Worm (Caenorhabditis elegans) whole organism, L4 larva: ENCODE data around the gene twk-40.

Experiments used
- F10B5.3 ChIP-seq: sonication (generic microtip); optimal IDR thresholded peaks from 2 replicates; lab custom pipeline; 2016; ENCODE audit warnings: mild to moderate bottlenecking, missing genetic modification characterization, missing compliant biosample characterization
- F26F4.8 ChIP-seq: fragments of 200-800 bp; sonication (Bioruptor generic); conservative IDR thresholded peaks from 2 replicates; pipeline ENCODE4 v1.3.6; 2022; ENCODE audit warnings: missing genetic modification characterization, missing compliant biosample characterization
- F44E2.7 ChIP-seq: fragments of 200-800 bp; sonication (Bioruptor generic); IDR thresholded peaks from 2 replicates; pipeline ENCODE4 v2.1.2; 2022; ENCODE audit warnings: missing genetic modification characterization, missing compliant biosample characterization
- T26A8.4 ChIP-seq: fragments of 200-800 bp; sonication (Bioruptor generic); IDR thresholded peaks from 2 replicates; pipeline ENCODE4 v1.3.6; 2022; ENCODE audit warnings: missing genetic modification characterization, missing compliant biosample characterization
- Y48G9A.11 ChIP-seq: fragments of 200-800 bp; sonication (Bioruptor generic); IDR thresholded peaks from 2 replicates; pipeline ENCODE4 v1.3.6; 2022; ENCODE audit warnings: missing genetic modification reagents, missing genetic modification characterization, missing compliant biosample characterization
- Y5F2A.4 ChIP-seq: fragments of 200-800 bp; sonication (Bioruptor generic); optimal IDR thresholded peaks from 2 replicates; lab custom pipeline; 2018; ENCODE audit warnings: mild to moderate bottlenecking, missing genetic modification characterization, missing compliant biosample characterization
- ZK546.5 ChIP-seq, 2 experiments: sonication (generic microtip); optimal IDR thresholded peaks; 2 replicates each; lab custom pipeline; 2017; ENCODE audit warnings: missing biosample characterization in 2 of 2, missing genetic modification characterization in 2 of 2
- aha-1 ChIP-seq: fragments of 150-350 bp; peaks from one replicate; lab custom pipeline; 2014; ENCODE audit warnings: missing biosample characterization, missing genetic modification characterization
- ceh-20 ChIP-seq: fragments of 200-800 bp; sonication (Bioruptor generic); IDR thresholded peaks from 2 replicates; pipeline ENCODE4 v1.3.6; 2022; ENCODE audit warnings: missing genetic modification reagents, missing genetic modification characterization, missing compliant biosample characterization
- ceh-28 ChIP-seq: fragments of 150-350 bp; optimal IDR thresholded peaks from 2 replicates; lab custom pipeline; 2014; ENCODE audit warnings: missing biosample characterization, missing genetic modification reagents, missing genetic modification characterization
- cey-2 ChIP-seq: sonication (generic microtip); optimal IDR thresholded peaks from 3 replicates; lab custom pipeline; 2017; ENCODE audit warnings: missing genetic modification characterization, mild to moderate bottlenecking, missing compliant biosample characterization, antibody characterized with exemption, borderline replicate concordance; ENCODE audit not compliant: insufficient read depth
- daf-16 ChIP-seq, 3 experiments: sonication (generic microtip); optimal IDR thresholded peaks; 2 replicates each; lab custom pipeline; 2016 to 2017; ENCODE audit warnings: missing genetic modification characterization in 3 of 3, missing genetic modification reagents in 3 of 3, mild to moderate bottlenecking in 2 of 3, missing compliant biosample characterization in 2 of 3, missing biosample characterization in 1 of 3, moderate library complexity in 1 of 3
- daf-19 ChIP-seq: fragments of 200-800 bp; sonication (Bioruptor generic); conservative IDR thresholded peaks from 2 replicates; pipeline ENCODE4 v1.3.6; 2022; ENCODE audit warnings: missing genetic modification characterization, missing compliant biosample characterization
- daf-8 ChIP-seq: fragments of 200-800 bp; sonication (Bioruptor generic); IDR thresholded peaks from 2 replicates; pipeline ENCODE4 v1.3.6; 2022; ENCODE audit warnings: missing genetic modification characterization, missing compliant biosample characterization
- dve-1 ChIP-seq: sonication (generic microtip); optimal IDR thresholded peaks from 2 replicates; lab custom pipeline; 2017; ENCODE audit warnings: antibody characterized with exemption, mild to moderate bottlenecking, missing genetic modification characterization, missing compliant biosample characterization; ENCODE audit not compliant: insufficient read depth
- egl-43 ChIP-seq: fragments of 200-800 bp; sonication (Bioruptor generic); IDR thresholded peaks from 2 replicates; pipeline ENCODE4 v1.3.6; 2022; ENCODE audit warnings: missing genetic modification reagents, missing genetic modification characterization, missing compliant biosample characterization
- fkh-10 ChIP-seq: fragments of 150-350 bp; optimal IDR thresholded peaks from 2 replicates; lab custom pipeline; 2014; ENCODE audit warnings: missing biosample characterization, missing genetic modification reagents, missing genetic modification characterization
- fos-1 ChIP-seq: fragments of 150-350 bp; optimal IDR thresholded peaks from 2 replicates; lab custom pipeline; 2014; ENCODE audit warnings: missing biosample characterization, missing genetic modification characterization
- hlh-11 ChIP-seq: fragments of 200-800 bp; sonication (Bioruptor generic); optimal IDR thresholded peaks from 2 replicates; lab custom pipeline; 2018; ENCODE audit warnings: mild to moderate bottlenecking, missing genetic modification characterization, missing compliant biosample characterization
- jun-1 ChIP-seq: fragments of 150-350 bp; optimal IDR thresholded peaks from 2 replicates; lab custom pipeline; 2014; ENCODE audit warnings: missing biosample characterization, missing genetic modification reagents, missing genetic modification characterization
- lin-38 ChIP-seq: fragments of 200-800 bp; sonication (Bioruptor generic); IDR thresholded peaks from 2 replicates; pipeline ENCODE4 v1.3.6; 2022; ENCODE audit warnings: missing genetic modification reagents, missing genetic modification characterization, missing compliant biosample characterization
- lsy-2 ChIP-seq, 2 experiments: fragments of 150-350 bp in 1 of 2; sonication (generic microtip) in 1 of 2; optimal IDR thresholded peaks; 2 replicates each; lab custom pipeline; 2014 to 2017; ENCODE audit warnings: missing biosample characterization in 2 of 2, missing genetic modification characterization in 2 of 2
- mep-1 ChIP-seq: fragments of 150-350 bp; sonication (generic microtip); optimal IDR thresholded peaks from 3 replicates; lab custom pipeline; 2014; ENCODE audit warnings: missing biosample characterization, missing genetic modification characterization
- mes-2 ChIP-seq: sonication (generic microtip); optimal IDR thresholded peaks from 2 replicates; lab custom pipeline; 2016; ENCODE audit warnings: missing genotype, mild to moderate bottlenecking, missing genetic modification characterization, missing compliant biosample characterization; ENCODE audit not compliant: poor library complexity, severe bottlenecking
- nhr-237 ChIP-seq: sonication (generic microtip); optimal IDR thresholded peaks from 2 replicates; lab custom pipeline; 2017; ENCODE audit warnings: missing biosample characterization, missing genetic modification characterization
- nhr-28 ChIP-seq: fragments of 150-350 bp; optimal IDR thresholded peaks from 2 replicates; lab custom pipeline; 2014; ENCODE audit warnings: missing biosample characterization, missing genetic modification characterization
- nhr-42 ChIP-seq: fragments of 200-800 bp; sonication (Bioruptor generic); IDR thresholded peaks from 2 replicates; pipeline ENCODE4 v1.3.6; 2022; ENCODE audit warnings: missing genetic modification characterization, missing compliant biosample characterization
- nhr-76 ChIP-seq: fragments of 150-350 bp; optimal IDR thresholded peaks from 2 replicates; lab custom pipeline; 2014; ENCODE audit warnings: missing biosample characterization, missing genetic modification characterization
- nhr-77 ChIP-seq: fragments of 150-350 bp; optimal IDR thresholded peaks from 2 replicates; lab custom pipeline; 2014; ENCODE audit warnings: missing biosample characterization, missing genetic modification characterization
- pqm-1 ChIP-seq: sonication (generic microtip); optimal IDR thresholded peaks from 2 replicates; lab custom pipeline; 2017; ENCODE audit warnings: missing biosample characterization, missing genetic modification characterization
- set-16 ChIP-seq: fragments of 200-800 bp; sonication (Bioruptor generic); IDR thresholded peaks from 2 replicates; pipeline ENCODE4 v1.3.6; 2022; ENCODE audit warnings: missing genetic modification reagents, missing genetic modification characterization, missing compliant biosample characterization
- spr-1 ChIP-seq: sonication (generic microtip); optimal IDR thresholded peaks from 2 replicates; lab custom pipeline; 2016; ENCODE audit warnings: mild to moderate bottlenecking, missing genetic modification characterization, missing compliant biosample characterization
- tag-97 ChIP-seq: fragments of 200-800 bp; sonication (Bioruptor generic); IDR thresholded peaks from 2 replicates; pipeline ENCODE4 v1.3.6; 2022; ENCODE audit warnings: missing genetic modification characterization, missing compliant biosample characterization
- unc-39 ChIP-seq: sonication (generic microtip); optimal IDR thresholded peaks from 2 replicates; lab custom pipeline; 2017; ENCODE audit warnings: missing biosample characterization, missing genetic modification characterization
- unc-62 ChIP-seq, 3 experiments: fragments of 150-350 bp in 1 of 3; sonication (generic microtip); optimal IDR thresholded peaks in 2 of 3; peaks in 1 of 3; 1 replicate in 1 of 3; 2 replicates in 2 of 3; lab custom pipeline; 2014 to 2017; ENCODE audit warnings: missing biosample characterization in 3 of 3, missing genetic modification characterization in 3 of 3, missing genetic modification reagents in 3 of 3, missing genotype in 1 of 3
- zag-1 ChIP-seq: fragments of 150-350 bp; optimal IDR thresholded peaks from 2 replicates; lab custom pipeline; 2014; ENCODE audit warnings: missing biosample characterization, missing genetic modification characterization
- zfp-3 ChIP-seq: fragments of 200-800 bp; sonication (Bioruptor generic); conservative IDR thresholded peaks from 2 replicates; pipeline ENCODE4 v1.3.6; 2022; ENCODE audit warnings: missing genetic modification reagents, missing genetic modification characterization, missing compliant biosample characterization
- zip-2 ChIP-seq: fragments of 150-350 bp; optimal IDR thresholded peaks from 2 replicates; lab custom pipeline; 2014; ENCODE audit warnings: missing biosample characterization, missing genetic modification characterization

twk-40 gene

DNA sequence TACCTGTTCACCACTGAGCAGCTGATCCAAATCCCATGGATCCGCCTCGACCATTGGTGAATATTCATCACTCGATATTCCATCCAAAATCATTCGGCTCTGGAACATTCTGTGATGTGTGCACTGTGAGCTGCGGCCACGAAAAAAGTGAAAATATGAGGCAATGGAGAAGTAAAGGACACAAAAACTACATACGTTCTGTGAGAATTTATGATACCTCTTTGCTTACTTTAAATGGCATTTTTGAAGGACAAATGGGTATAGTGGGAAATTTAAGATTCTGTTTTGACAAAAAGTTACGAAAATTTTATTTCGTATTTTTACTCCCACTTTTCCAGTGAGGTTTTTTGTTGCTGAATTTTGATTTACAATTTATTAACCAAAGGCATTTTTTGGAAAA is at the start of gene twk-40:
Gene twk-40, minus strand, starts transcription at position 101 of the 400 bp plus-strand sequence.
- TF ChIP-seq pqm-1 (tag; lab: Kevin White, UChicago) = no peak
- TF ChIP-seq tag-97 (GFP tag; lab: Robert Waterston, UW) = no peak
- TF ChIP-seq ZK546.5 (tag; optimal IDR thresholded peaks at IDR 0.05; lab: Kevin White, UChicago) = no peak
- no peak for TF ChIP-seq zfp-3 (GFP tag; lab: Robert Waterston, UW)
- no peak for TF ChIP-seq lsy-2 (tag; optimal IDR thresholded peaks at IDR 0.05; lab: Kevin White, UChicago)
- no peak for TF ChIP-seq F26F4.8 (GFP tag; lab: Robert Waterston, UW)

DNA sequence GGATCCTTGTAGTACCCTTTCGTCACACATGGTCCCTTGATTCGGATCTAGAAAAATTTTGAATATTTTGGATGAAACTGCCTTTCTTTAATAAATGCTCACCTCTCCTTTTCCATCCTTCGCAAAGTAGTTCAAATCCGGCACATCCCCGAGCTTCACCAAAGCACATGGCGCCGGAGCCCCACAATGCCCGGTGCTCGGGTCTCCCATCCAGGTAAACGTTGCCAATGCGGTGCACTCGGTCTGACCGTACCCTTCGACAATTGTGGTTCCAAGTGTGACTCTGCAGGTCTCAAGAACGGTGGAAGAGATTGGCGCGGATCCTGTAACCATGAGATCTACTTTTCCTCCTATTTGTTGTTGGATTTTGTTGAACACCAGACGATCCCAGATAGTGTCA is 48.5 kb upstream of the twk-40 start:
- TF ChIP-seq nhr-42 (GFP tag; lab: Robert Waterston, UW) (no peak), set-16 (peak; percentile 50), daf-8 (no peak), tag-97 (GFP tag; lab: Robert Waterston, UW) (no peak)

DNA sequence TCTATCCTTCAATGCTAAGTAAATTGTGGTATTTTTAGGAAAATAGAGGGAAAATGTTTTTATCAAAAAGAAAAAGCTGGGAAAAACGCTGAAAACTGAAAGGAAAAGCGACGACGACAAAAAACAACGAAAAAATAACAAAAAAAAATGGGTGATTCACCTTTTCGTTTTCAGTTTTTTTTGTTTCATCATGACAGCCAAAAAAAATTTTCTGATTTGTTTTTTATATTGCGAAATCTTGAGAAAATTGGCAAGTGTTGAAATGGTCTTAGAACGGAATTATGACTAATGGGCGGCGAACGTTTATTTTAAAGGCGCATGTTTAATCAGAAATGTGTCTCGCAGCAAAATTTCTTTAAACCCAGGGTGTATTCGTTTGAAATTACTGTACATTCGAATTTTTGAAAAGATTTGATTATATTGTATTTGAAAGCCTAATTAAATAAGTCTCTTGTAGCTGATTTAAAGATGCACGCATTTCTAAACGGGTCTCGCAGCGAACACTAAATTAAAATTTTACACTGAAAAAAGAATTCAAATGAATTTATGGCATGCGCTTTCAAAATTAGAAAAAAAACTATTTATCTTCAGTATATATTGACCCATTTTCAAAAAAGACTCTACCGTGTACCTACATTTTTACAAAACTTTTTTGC is 43.6 kb upstream of the twk-40 start:
- TF ChIP-seq fos-1 (tag; lab: Kevin White, UChicago) (no peak), aha-1 (tag; lab: Kevin White, UChicago) (peak; percentile 96)

DNA sequence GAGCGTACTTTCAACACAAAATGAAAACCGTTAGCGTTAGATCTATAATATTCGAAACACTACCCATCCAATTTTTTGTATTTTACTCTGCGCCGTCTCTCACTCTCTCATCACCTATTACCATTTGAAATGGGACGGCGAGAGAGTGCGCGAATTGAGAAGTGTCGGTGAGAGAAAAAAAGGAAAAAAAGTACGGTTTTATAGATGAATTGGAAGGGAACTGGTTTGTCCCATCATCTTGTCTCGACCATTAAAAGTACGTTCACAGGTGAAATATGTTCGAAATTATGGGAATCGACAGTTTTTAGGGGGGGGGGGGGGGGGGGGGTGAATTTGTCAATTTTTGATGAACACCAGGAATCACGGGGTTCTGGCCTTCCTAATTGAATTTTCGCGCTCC is 42.4 kb upstream of the twk-40 start:
- TF ChIP-seq unc-62 (GFP tag; optimal IDR thresholded peaks at IDR 0.05 in 1 of 2; lab: Kevin White, UChicago) (peak in 1 of 2 experiments; percentile 18), unc-62 (tag; optimal IDR thresholded peaks at IDR 0.05; lab: Kevin White, UChicago) (no peak), F44E2.7 (GFP tag; lab: Robert Waterston, UW) (no peak), nhr-76 (tag; lab: Kevin White, UChicago) (no peak), nhr-42 (GFP tag; lab: Robert Waterston, UW) (no peak), T26A8.4 (GFP tag; lab: Robert Waterston, UW) (no peak), lin-38 (GFP tag; lab: Robert Waterston, UW) (peak; percentile 41), set-16 (0 out of 2 replicates have a peak, but pooled peaks have one; percentile 9), mes-2 (tag; lab: Kevin White, UChicago) (peak; percentile 21), jun-1 (no peak), nhr-237 (tag; lab: Kevin White, UChicago) (no peak), nhr-28 (peak; percentile 6), zip-2 (tag; lab: Kevin White, UChicago) (no peak), hlh-11 (peak; percentile 2), F10B5.3 (tag; lab: Kevin White, UChicago) (no peak)

DNA sequence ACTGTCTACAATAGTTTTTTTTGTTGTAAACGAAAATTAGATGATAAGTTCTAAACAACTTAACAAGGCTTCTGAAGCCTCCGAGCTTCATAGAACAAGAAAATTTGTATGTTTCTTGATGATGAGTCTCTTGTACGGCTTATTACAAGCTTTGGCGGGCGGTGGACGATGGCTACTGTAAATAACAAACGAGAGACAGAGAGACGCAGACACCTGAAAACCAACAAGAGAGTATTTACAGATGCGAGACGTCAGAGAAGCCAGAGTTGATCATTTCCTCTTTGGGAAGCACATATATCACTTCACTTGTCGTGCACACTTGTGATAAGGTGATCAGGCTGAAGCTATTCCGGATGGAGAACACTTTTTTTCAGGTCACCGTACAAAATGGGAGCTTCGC is 38.6 kb upstream of the twk-40 start:
- TF ChIP-seq mes-2 (tag; lab: Kevin White, UChicago) = no peak
- TF ChIP-seq nhr-77 (tag; lab: Kevin White, UChicago) = no peak
- no peak for TF ChIP-seq F44E2.7 (GFP tag; lab: Robert Waterston, UW)
- TF ChIP-seq aha-1 (tag; lab: Kevin White, UChicago) = peak; percentile 68
- TF ChIP-seq daf-16 (GFP tag; optimal IDR thresholded peaks at IDR 0.05; lab: Kevin White, UChicago) = no peak
- TF ChIP-seq daf-16 (tag; optimal IDR thresholded peaks at IDR 0.05; lab: Kevin White, UChicago) = peak; percentile 37
- TF ChIP-seq dve-1 (tag; lab: Kevin White, UChicago) = peak; percentile 3
- no peak for TF ChIP-seq unc-39 (tag; lab: Kevin White, UChicago)

DNA sequence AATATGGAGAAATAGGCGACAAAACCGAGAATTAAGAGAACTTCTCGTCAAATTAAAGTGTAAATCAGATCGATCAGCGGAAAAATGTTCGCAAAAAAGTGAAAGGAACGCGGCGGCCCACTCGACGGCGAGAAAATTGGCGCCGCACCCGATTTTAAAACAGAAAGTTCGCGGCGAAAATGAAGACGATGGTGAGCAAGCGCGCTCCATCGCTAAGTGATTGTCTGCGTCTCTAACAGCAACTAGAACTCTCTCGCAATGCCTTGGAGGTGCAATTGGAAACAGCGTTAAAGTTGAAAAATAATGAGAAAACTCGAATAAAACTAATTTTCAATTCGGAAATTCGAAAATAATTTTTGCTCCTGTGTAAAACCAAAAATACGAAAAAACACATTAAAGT is 37.7 kb upstream of the twk-40 start:
- no peak for TF ChIP-seq fkh-10 (GFP tag; lab: Kevin White, UChicago)
- peak; percentile 38 for TF ChIP-seq hlh-11
- peak; percentile 73 for TF ChIP-seq mes-2 (tag; lab: Kevin White, UChicago)
- peak; percentile 50; the same call in 1 of the 2 replicates for TF ChIP-seq egl-43 (GFP tag; lab: Robert Waterston, UW)
- no peak for TF ChIP-seq daf-16 (GFP tag; optimal IDR thresholded peaks at IDR 0.05; lab: Kevin White, UChicago)
- TF ChIP-seq daf-16 (tag; optimal IDR thresholded peaks at IDR 0.05; lab: Kevin White, UChicago) = peak; percentile 27
- no peak for TF ChIP-seq spr-1 (tag; lab: Kevin White, UChicago)
- TF ChIP-seq Y5F2A.4 (GFP tag; lab: Kevin White, UChicago) = no peak
- peak in 1 of 2 experiments; percentile 59 for TF ChIP-seq lsy-2 (tag; optimal IDR thresholded peaks at IDR 0.05; lab: Kevin White, UChicago)
- no peak for TF ChIP-seq cey-2 (tag; lab: Kevin White, UChicago)
- no peak for TF ChIP-seq nhr-42 (GFP tag; lab: Robert Waterston, UW)
- no peak for TF ChIP-seq F26F4.8 (GFP tag; lab: Robert Waterston, UW)
- TF ChIP-seq daf-19 (GFP tag; lab: Robert Waterston, UW) = no peak
- peak; percentile 21; the same call in 1 of the 2 replicates for TF ChIP-seq ceh-20 (GFP tag; lab: Robert Waterston, UW)
- peak; percentile 20; the same call in 1 of the 2 replicates for TF ChIP-seq set-16
- TF ChIP-seq ceh-28 = no peak
- no peak for TF ChIP-seq zag-1
- TF ChIP-seq Y48G9A.11 (GFP tag; lab: Robert Waterston, UW) = no peak; the same call in 1 of the 2 replicates
- TF ChIP-seq mep-1 (tag; lab: Kevin White, UChicago) = peak; percentile 47
